Fruit fly (Drosophila melanogaster): ENCODE measurements around the gene Or85e.

Gene Or85e

DNA sequence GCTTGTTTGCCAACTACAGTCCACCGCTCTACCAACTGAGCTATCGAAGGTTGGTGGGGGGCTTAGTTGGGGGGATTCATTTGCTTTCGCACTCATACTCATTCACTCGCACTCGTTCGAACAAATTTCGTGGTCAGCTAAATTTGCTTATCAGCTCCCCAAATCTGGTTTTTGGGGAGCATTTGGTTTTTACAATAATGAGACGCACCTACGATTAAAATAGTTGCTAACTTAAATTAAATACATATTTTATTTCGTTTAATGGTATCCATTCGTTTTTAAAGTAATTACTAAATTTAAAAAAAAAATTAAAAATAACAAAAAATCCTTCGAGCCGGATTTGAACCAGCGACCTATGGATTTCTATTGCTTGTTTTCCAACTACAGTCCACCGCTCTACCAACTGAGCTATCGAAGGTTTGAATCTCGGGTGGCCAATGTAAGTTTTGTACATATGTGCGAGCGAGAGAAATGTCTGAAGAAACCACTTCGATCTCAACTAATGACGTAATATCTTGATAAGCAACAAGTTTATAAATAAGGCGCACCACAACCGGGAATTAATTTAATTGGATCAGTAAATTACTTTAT is 6.8 kb upstream of the Or85e start (continued):
- TF ChIP-seq CG8089 (GFP tag; optimal IDR thresholded peaks at IDR 0.05) (no peak), prd (optimal IDR thresholded peaks at IDR 0.05) (no peak), prd (GFP tag; IDR thresholded peaks at IDR 0.05) (no peak), CG11093 (GFP tag; IDR thresholded peaks at IDR 0.05) (no peak), Dbx (GFP tag; IDR thresholded peaks at IDR 0.05) (no peak), Hmr (GFP tag; optimal IDR thresholded peaks at IDR 0.05) (no peak), CG1647 (GFP tag; optimal IDR thresholded peaks at IDR 0.05) (no peak), tup (GFP tag; optimal IDR thresholded peaks at IDR 0.05) (no peak), Tbp (GFP tag; optimal IDR thresholded peaks at IDR 0.05) (no peak), ind (GFP tag; optimal IDR thresholded peaks at IDR 0.05) (no peak), CG10979 (tag; optimal IDR thresholded peaks at IDR 0.05) (no peak), tap (tag; optimal IDR thresholded peaks at IDR 0.05) (no peak), maf-S (GFP tag; optimal IDR thresholded peaks at IDR 0.05) (no peak), sim (GFP tag; IDR thresholded peaks at IDR 0.05) (no peak), Hey (tag; optimal IDR thresholded peaks at IDR 0.05) (no peak), CG7357 (GFP tag; IDR thresholded peaks at IDR 0.05) (no peak), phol (tag; optimal IDR thresholded peaks at IDR 0.05) (no peak), CG11247 (GFP tag; IDR thresholded peaks at IDR 0.05) (no peak), Mad (GFP tag; optimal IDR thresholded peaks at IDR 0.05) (no peak), CG1529 (GFP tag; optimal IDR thresholded peaks at IDR 0.05) (no peak), CG2120 (GFP tag; optimal IDR thresholded peaks at IDR 0.05) (no peak), CG14710 (tag; optimal IDR thresholded peaks at IDR 0.05) (no peak), Pdp1 (GFP tag; optimal IDR thresholded peaks at IDR 0.05) (peak in 1 of 2 experiments; percentile 98), cad (GFP tag; optimal IDR thresholded peaks at IDR 0.05) (no peak), CG11723 (GFP tag; optimal IDR thresholded peaks at IDR 0.05) (no peak), jumu (GFP tag; optimal IDR thresholded peaks at IDR 0.05) (no peak), CG33557 (GFP tag; optimal IDR thresholded peaks at IDR 0.05) (no peak), CG9727 (GFP tag; optimal IDR thresholded peaks at IDR 0.05) (no peak), CG7839 (tag; optimal IDR thresholded peaks at IDR 0.05) (no peak), salm (tag; optimal IDR thresholded peaks at IDR 0.05) (no peak), fd64A (GFP tag; optimal IDR thresholded peaks at IDR 0.05) (no peak), pfk (GFP tag; optimal IDR thresholded peaks at IDR 0.05) (no peak), danr (GFP tag; IDR thresholded peaks at IDR 0.05) (no peak), CG8924 (tag; optimal IDR thresholded peaks at IDR 0.05) (no peak), Ptx1 (GFP tag; IDR thresholded peaks at IDR 0.05) (no peak), pita (GFP tag; optimal IDR thresholded peaks at IDR 0.05) (no peak), CG42726 (GFP tag; IDR thresholded peaks at IDR 0.05; ENCODE audit: partially characterized antibody) (peak; percentile 42; the same call in 1 of the 2 replicates), CG12769 (tag; optimal IDR thresholded peaks at IDR 0.05) (no peak), CG4360 (GFP tag; IDR thresholded peaks at IDR 0.05) (no peak), z (GFP tag; IDR thresholded peaks at IDR 0.05) (no peak), chn (GFP tag; optimal IDR thresholded peaks at IDR 0.05) (no peak), croc (GFP tag; conservative IDR thresholded peaks at IDR 0.05) (no peak), CG5180 (GFP tag; optimal IDR thresholded peaks at IDR 0.05) (peak; percentile 14), ato (GFP tag; IDR thresholded peaks at IDR 0.05; ENCODE audit: partially characterized antibody) (peak; percentile 51; the same call in 1 of the 2 replicates), CG15514 (GFP tag; optimal IDR thresholded peaks at IDR 0.05) (no peak), CG6175 (GFP tag; IDR thresholded peaks at IDR 0.05) (no peak), MTF-1 (GFP tag; optimal IDR thresholded peaks at IDR 0.05; ENCODE audit: borderline replicate concordance) (no peak), CG30403 (GFP tag; optimal IDR thresholded peaks at IDR 0.05) (no peak), br (optimal IDR thresholded peaks at IDR 0.05) (no peak), Rx (GFP tag; IDR thresholded peaks at IDR 0.05) (no peak), Lhr (GFP tag; optimal IDR thresholded peaks at IDR 0.05) (no peak), Atf3 (GFP tag; optimal IDR thresholded peaks at IDR 0.05) (no peak)

Data from whole organism, embryonic.